Worm (Caenorhabditis elegans): ENCODE data around the gene utp-20.

Gene utp-20

DNA sequence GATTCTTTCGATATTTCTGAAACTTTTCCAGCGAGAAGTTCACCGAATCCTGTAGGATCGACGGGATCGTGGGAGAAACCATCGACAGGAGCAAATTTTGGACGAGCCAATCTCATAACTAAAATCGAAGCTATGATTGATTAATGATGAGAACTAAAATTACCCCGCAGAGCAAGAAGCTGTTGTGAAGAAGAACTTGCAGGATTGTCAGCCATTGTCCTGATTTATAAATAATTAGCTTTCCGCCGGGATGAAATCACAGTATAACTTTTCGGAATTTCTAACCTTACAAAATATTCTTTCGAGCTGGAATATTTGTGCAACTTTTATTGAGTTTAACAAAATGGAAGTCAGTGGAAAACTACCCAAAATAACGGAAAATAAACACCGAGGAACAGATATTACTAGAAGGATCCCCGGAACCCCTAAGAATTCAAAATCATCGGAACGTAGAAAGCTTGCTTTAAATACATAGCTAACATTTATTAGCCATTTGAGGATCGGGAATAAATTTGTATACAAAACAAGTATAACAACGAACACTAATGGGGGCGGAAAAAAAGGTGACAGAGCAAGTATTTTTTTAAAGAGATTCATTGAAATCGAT is 51.2 kb downstream of the utp-20 start, which contains the start of gene C56C10.7:
Gene C56C10.7 (minus strand): TSS at position 312 of the 607 bp plus-strand sequence.
- no peak for TF ChIP-seq madf-9 (GFP tag; conservative IDR thresholded peaks at IDR 0.05)
- no peak for TF ChIP-seq hlh-30 (tag; optimal IDR thresholded peaks at IDR 0.05; ENCODE audit: insufficient read depth)
- peak; percentile 73 for TF ChIP-seq T20F7.1 (GFP tag; optimal IDR thresholded peaks at IDR 0.05)
- peak; percentile 39; the same call in 1 of the 2 replicates for TF ChIP-seq ctbp-1 (GFP tag; IDR thresholded peaks at IDR 0.05)
- TF ChIP-seq F10B5.3 (tag; optimal IDR thresholded peaks at IDR 0.05), result peak; percentile 31
- TF ChIP-seq Y48G9A.11 (GFP tag; IDR thresholded peaks at IDR 0.05), result no peak
- peak; percentile 10 for TF ChIP-seq spr-1 (tag; optimal IDR thresholded peaks at IDR 0.05)
- TF ChIP-seq ZK546.5 (tag; optimal IDR thresholded peaks at IDR 0.05), result no peak
- peak; percentile 64 for TF ChIP-seq F49E8.2 (tag; optimal IDR thresholded peaks at IDR 0.05; ENCODE audit: borderline replicate concordance)
- TF ChIP-seq unc-130 (GFP tag; optimal IDR thresholded peaks at IDR 0.05), result no peak
- peak; percentile 74 for TF ChIP-seq ama-1 (optimal IDR thresholded peaks at IDR 0.05)
- TF ChIP-seq daf-16 (GFP tag; optimal IDR thresholded peaks at IDR 0.05), result no peak
- peak; percentile 14 for TF ChIP-seq daf-16 (tag; optimal IDR thresholded peaks at IDR 0.05)
- TF ChIP-seq lin-39 (tag; optimal IDR thresholded peaks at IDR 0.05), result no peak
- no peak for TF ChIP-seq zfp-2 (tag; optimal IDR thresholded peaks at IDR 0.05)
- TF ChIP-seq zfp-3 (GFP tag; conservative IDR thresholded peaks at IDR 0.05), result no peak
- TF ChIP-seq dpl-1 (GFP tag; optimal IDR thresholded peaks at IDR 0.05), result no peak
- TF ChIP-seq ces-1 (GFP tag; optimal IDR thresholded peaks at IDR 0.05), result no peak
- no peak for TF ChIP-seq gei-8 (GFP tag; optimal IDR thresholded peaks at IDR 0.05)
- TF ChIP-seq nhr-48 (tag; optimal IDR thresholded peaks at IDR 0.05), result peak; percentile 12
- TF ChIP-seq ceh-28 (tag; optimal IDR thresholded peaks at IDR 0.05), result no peak
- no peak for TF ChIP-seq lin-15B (tag; optimal IDR thresholded peaks at IDR 0.05)
- TF ChIP-seq attf-4 (tag; optimal IDR thresholded peaks at IDR 0.05), result no peak
- no peak for TF ChIP-seq ceh-32 (tag; optimal IDR thresholded peaks at IDR 0.05; ENCODE audit: poor library complexity)
- TF ChIP-seq duxl-1 (tag; optimal IDR thresholded peaks at IDR 0.05; ENCODE audit: poor library complexity), result no peak
- TF ChIP-seq dmd-8 (GFP tag; IDR thresholded peaks at IDR 0.05), result no peak
- TF ChIP-seq sdz-12 (GFP tag; optimal IDR thresholded peaks at IDR 0.05), result no peak
- no peak for TF ChIP-seq dmd-9 (GFP tag; IDR thresholded peaks at IDR 0.05)
- 0 out of 2 replicates have a peak, but pooled peaks have one; percentile 72 for TF ChIP-seq F44E2.7 (GFP tag; IDR thresholded peaks at IDR 0.05)
- TF ChIP-seq mxl-3 (GFP tag; optimal IDR thresholded peaks at IDR 0.05), result no peak
- TF ChIP-seq daf-8 (GFP tag; IDR thresholded peaks at IDR 0.05), result no peak
- TF ChIP-seq T26A8.4 (GFP tag; IDR thresholded peaks at IDR 0.05), result peak; percentile 40; the same call in 1 of the 2 replicates
- TF ChIP-seq ceh-62 (tag; optimal IDR thresholded peaks at IDR 0.05), result no peak
- no peak for TF ChIP-seq nhr-10 (tag; optimal IDR thresholded peaks at IDR 0.05)
- TF ChIP-seq nhr-6 (tag; optimal IDR thresholded peaks at IDR 0.05), result no peak
- TF ChIP-seq snpc-4 (tag; optimal IDR thresholded peaks at IDR 0.05), result no peak
- TF ChIP-seq R02D3.7 (tag; optimal IDR thresholded peaks at IDR 0.05), result no peak
- no peak for TF ChIP-seq cey-2 (tag; optimal IDR thresholded peaks at IDR 0.05; ENCODE audit: borderline replicate concordance, insufficient read depth)
- no peak for TF ChIP-seq daf-19 (GFP tag; conservative IDR thresholded peaks at IDR 0.05)
- TF ChIP-seq ZK337.2 (GFP tag; IDR thresholded peaks at IDR 0.05), result no peak
- no peak for TF ChIP-seq egl-27 (tag; optimal IDR thresholded peaks at IDR 0.05)
- TF ChIP-seq unc-39 (tag; optimal IDR thresholded peaks at IDR 0.05), result no peak
- TF ChIP-seq madf-5 (GFP tag; IDR thresholded peaks at IDR 0.05), result 0 out of 4 replicates have a peak, but pooled peaks of 1 of the 2 experiments have one; percentile 39
- TF ChIP-seq zag-1 (tag; optimal IDR thresholded peaks at IDR 0.05), result no peak
- no peak for TF ChIP-seq nhr-25 (tag; optimal IDR thresholded peaks at IDR 0.05; ENCODE audit: borderline replicate concordance, insufficient read depth)
- TF ChIP-seq nhr-102 (tag; optimal IDR thresholded peaks at IDR 0.05), result peak; percentile 58
- no peak for TF ChIP-seq D1046.2 (GFP tag; IDR thresholded peaks at IDR 0.05)
- TF ChIP-seq tag-97 (GFP tag; IDR thresholded peaks at IDR 0.05), result no peak
- TF ChIP-seq vab-7 (GFP tag; IDR thresholded peaks at IDR 0.05), result no peak
- no peak; the same call in 1 of the 2 replicates for TF ChIP-seq zip-11 (GFP tag; IDR thresholded peaks at IDR 0.05)
- no peak for TF ChIP-seq ceh-82 (tag; optimal IDR thresholded peaks at IDR 0.05)
